In the genomic region with DNA sequence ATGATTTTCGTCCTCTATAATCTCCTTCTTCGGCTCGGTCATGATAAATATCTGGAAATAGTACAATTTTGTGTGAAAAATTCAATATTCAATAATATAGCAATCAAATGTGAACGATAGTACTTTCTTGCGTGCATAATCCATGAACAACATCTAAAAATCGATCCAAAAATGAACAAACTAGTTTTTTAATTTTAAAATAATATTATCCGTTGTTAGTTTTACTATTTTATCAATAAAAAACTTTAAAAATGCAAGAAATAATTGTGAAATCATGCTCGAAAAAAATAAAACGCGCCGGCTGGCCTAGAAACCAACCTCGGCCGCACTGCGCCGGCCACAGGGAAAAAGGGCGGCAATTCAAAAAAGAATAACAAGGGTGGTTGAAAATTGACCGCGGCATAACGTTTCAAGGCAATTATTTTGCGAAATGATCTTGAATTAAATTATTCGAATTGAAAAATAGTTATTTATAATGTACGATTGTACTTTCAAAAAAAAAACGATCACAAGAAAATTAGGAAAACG, we compare ENCODE assay signal across 1 worm cellular context.
TF ChIP-seq lines count a peak whose summit lies in the region.

Gene mys-1, minus strand, starts transcription at position 51 of the 528 bp plus-strand sequence.

TF ChIP-seq in whole organism, L1 larva, 84 proteins besides CTCF, POLR2A, EP300 and RAD21 (continued from another document):
- TF ChIP-seq snu-23 (GFP tag; optimal IDR thresholded peaks at IDR 0.05; lab: Kevin White, UChicago) (peak; percentile 62), F16B12.6 (tag; optimal IDR thresholded peaks at IDR 0.05; lab: Kevin White, UChicago) (peak; percentile 7), nhr-90 (tag; optimal IDR thresholded peaks at IDR 0.05; lab: Kevin White, UChicago; ENCODE audit: poor library complexity) (peak; percentile 84), zag-1 (tag; optimal IDR thresholded peaks at IDR 0.05; lab: Kevin White, UChicago) (no peak)
